Fruit fly (Drosophila melanogaster): Measurements from ENCODE around the gene CG18508.

Gene CG18508

DNA sequence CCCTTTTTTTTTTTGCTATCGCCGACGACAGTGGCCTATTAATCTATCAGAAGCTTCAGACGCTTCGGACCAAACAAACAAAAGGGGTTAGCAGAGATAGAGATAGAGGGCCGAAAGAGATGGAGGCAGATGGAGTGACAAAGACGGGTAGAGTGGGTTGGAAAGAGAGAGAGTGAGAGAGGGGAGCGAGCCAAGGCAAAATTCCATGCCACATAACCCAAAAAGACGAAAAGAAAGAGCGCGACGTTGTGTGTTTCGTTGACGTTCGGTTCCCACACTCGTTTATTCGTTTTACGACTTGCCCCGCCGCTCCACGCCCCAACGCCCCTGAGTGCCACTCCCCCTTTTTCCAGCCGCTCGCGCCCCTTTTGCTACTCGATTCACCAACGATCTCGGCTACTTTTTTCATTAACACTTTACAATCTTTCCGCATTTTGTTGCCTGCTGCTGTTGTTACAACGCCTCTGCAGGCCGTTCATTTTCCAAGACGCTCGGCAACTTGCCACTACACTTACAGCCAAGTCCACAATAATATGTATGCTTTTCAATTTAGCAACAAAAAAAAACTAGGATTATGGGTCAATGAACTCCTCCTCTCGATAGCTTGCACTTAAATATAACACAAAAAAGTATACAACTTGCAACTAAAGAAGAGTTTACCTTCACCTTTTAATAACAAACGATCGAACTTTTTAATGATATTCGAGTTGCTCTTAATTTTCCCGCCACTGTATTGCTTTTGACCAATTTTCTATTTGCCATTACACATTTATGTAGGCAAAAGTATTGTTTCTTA lies 29.5 kb downstream of the CG18508 start (continued):
- peak; percentile 52; the same call in 2 of the 3 replicates for TF ChIP-seq CG8119 (GFP tag; IDR thresholded peaks at IDR 0.05)
- TF ChIP-seq CG10669 (GFP tag; optimal IDR thresholded peaks at IDR 0.05), result peak; percentile 5
- no peak for TF ChIP-seq Hr38 (GFP tag; optimal IDR thresholded peaks at IDR 0.05)
- TF ChIP-seq dsx (GFP tag; optimal IDR thresholded peaks at IDR 0.05; ENCODE audit: poor library complexity, severe bottlenecking), result no peak
- peak; percentile 57 for TF ChIP-seq Hr4 (GFP tag; optimal IDR thresholded peaks at IDR 0.05)
- TF ChIP-seq CG16779 (tag; optimal IDR thresholded peaks at IDR 0.05), result no peak
- no peak for TF ChIP-seq CG34406 (GFP tag; optimal IDR thresholded peaks at IDR 0.05)
- TF ChIP-seq Ets96B (tag; optimal IDR thresholded peaks at IDR 0.05), result no peak
- no peak for TF ChIP-seq CG7368 (GFP tag; optimal IDR thresholded peaks at IDR 0.05)
- peak; percentile 32 for TF ChIP-seq pdm3 (GFP tag; optimal IDR thresholded peaks at IDR 0.05)
- peak; percentile 18 for TF ChIP-seq CG3919 (GFP tag; optimal IDR thresholded peaks at IDR 0.05)
- TF ChIP-seq OdsH (GFP tag; optimal IDR thresholded peaks at IDR 0.05), result peak; percentile 4
- TF ChIP-seq CG6792 (GFP tag; optimal IDR thresholded peaks at IDR 0.05), result no peak
- no peak for TF ChIP-seq Sox15 (GFP tag; optimal IDR thresholded peaks at IDR 0.05)
- peak; percentile 2 for TF ChIP-seq Met (GFP tag; optimal IDR thresholded peaks at IDR 0.05)

DNA sequence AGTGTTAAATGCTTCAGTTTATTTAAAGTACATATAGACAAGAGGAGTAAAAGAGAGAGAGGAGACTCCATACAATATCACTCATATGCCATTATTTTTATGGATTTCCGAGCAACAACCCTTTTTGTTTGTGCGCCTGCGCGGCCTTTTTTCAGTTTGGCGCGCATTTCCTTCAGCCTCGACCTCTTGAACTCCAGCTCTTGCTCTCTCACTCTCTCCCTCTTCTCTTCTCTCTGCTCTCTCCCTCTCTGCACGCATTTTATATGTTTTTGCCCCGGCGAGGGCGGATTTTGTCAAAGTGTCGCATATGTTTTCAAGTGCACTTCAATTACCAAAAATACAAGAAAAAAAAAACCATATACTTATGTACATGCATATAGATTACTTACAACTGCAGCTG lies 30.9 kb downstream of the CG18508 start:
- TF ChIP-seq cyc (GFP tag; optimal IDR thresholded peaks at IDR 0.05) (no peak), spab (GFP tag; optimal IDR thresholded peaks at IDR 0.05) (no peak), CG31627 (GFP tag; optimal IDR thresholded peaks at IDR 0.05) (no peak), CG3919 (GFP tag; optimal IDR thresholded peaks at IDR 0.05) (no peak), Gug (GFP tag; IDR thresholded peaks at IDR 0.05) (no peak), CG32006 (GFP tag; optimal IDR thresholded peaks at IDR 0.05) (no peak), Eip78C (GFP tag) (peak; percentile 4)

DNA sequence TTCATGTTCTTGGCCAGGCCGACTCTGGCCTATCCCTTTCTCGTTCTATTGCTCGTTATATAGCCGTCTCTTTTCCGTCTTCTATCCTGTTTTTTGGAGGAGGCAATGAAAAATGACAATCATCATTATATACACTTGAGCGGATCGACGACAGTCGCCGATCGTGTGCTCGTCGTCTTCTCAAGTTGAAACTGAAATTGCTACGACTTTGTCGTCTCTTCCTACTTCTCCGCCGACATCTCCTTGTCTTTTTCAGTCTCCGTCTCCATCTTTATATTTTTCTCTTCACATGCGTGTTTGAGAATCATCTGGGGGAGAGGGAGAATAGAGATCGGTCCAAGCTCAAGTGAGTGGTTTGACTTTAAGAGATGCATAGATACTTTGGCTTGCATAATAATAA lies 32.1 kb downstream of the CG18508 start:
- TF ChIP-seq CG6808 (GFP tag; optimal IDR thresholded peaks at IDR 0.05) (no peak), CG11762 (GFP tag; optimal IDR thresholded peaks at IDR 0.05; ENCODE audit: insufficient read depth) (no peak), Sox14 (GFP tag; optimal IDR thresholded peaks at IDR 0.05) (no peak), salr (GFP tag; optimal IDR thresholded peaks at IDR 0.05) (no peak), CG6792 (GFP tag; optimal IDR thresholded peaks at IDR 0.05) (no peak), CG7368 (GFP tag; optimal IDR thresholded peaks at IDR 0.05) (no peak), Smox (GFP tag; optimal IDR thresholded peaks at IDR 0.05) (no peak), vri (GFP tag; optimal IDR thresholded peaks at IDR 0.05) (no peak), Hr4 (GFP tag; optimal IDR thresholded peaks at IDR 0.05) (no peak), CG6163 (GFP tag; IDR thresholded peaks at IDR 0.05) (0 out of 3 replicates have a peak, but pooled peaks have one; percentile 8), dsx (GFP tag; optimal IDR thresholded peaks at IDR 0.05; ENCODE audit: poor library complexity, severe bottlenecking) (peak; percentile 61), achi (GFP tag; optimal IDR thresholded peaks at IDR 0.05) (no peak), CG15336 (GFP tag; IDR thresholded peaks at IDR 0.05) (no peak), CG8319 (GFP tag; optimal IDR thresholded peaks at IDR 0.05) (no peak), CG6276 (GFP tag; optimal IDR thresholded peaks at IDR 0.05) (no peak), Eip78C (GFP tag) (peak; percentile 4)

DNA sequence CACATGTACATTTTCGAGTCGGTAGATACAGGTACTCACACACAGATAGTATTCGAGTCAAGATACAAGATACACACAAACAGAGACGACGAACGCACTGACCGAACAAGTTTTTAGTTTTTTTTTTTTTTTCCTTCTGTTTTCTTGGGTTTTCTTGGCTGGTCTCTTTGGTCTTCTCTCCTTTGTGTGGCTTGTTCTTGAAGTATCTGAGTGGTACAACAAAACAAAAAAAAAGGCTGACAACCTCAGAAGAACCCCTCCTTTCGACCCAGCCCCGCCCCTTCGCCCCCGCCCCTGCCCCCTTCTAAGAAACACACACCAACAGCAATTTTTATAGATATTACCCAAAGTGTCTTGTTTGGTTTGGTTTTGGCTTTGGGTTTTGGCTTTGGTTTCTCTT lies 33.0 kb downstream of the CG18508 start:
- peak; percentile 31 for TF ChIP-seq dsx (GFP tag; optimal IDR thresholded peaks at IDR 0.05; ENCODE audit: poor library complexity, severe bottlenecking)
- TF ChIP-seq CG6276 (GFP tag; optimal IDR thresholded peaks at IDR 0.05), result no peak
- TF ChIP-seq CG11902 (GFP tag; optimal IDR thresholded peaks at IDR 0.05), result no peak
- TF ChIP-seq Gug (GFP tag; IDR thresholded peaks at IDR 0.05), result no peak
- TF ChIP-seq CG8319 (GFP tag; optimal IDR thresholded peaks at IDR 0.05), result no peak
- TF ChIP-seq CG9139 (GFP tag; optimal IDR thresholded peaks at IDR 0.05), result peak; percentile 25
- TF ChIP-seq achi (GFP tag; optimal IDR thresholded peaks at IDR 0.05), result no peak
- no peak for TF ChIP-seq Sox15 (GFP tag; optimal IDR thresholded peaks at IDR 0.05)
- no peak for TF ChIP-seq Hr38 (GFP tag; optimal IDR thresholded peaks at IDR 0.05)
- TF ChIP-seq spab (GFP tag; optimal IDR thresholded peaks at IDR 0.05), result peak; percentile 12
- peak; percentile 30 for TF ChIP-seq CG6808 (GFP tag; optimal IDR thresholded peaks at IDR 0.05)
- TF ChIP-seq CG15336 (GFP tag; IDR thresholded peaks at IDR 0.05), result 0 out of 2 replicates have a peak, but pooled peaks have one; percentile 31
- peak; percentile 24 for TF ChIP-seq Ets96B (tag; optimal IDR thresholded peaks at IDR 0.05)
- TF ChIP-seq Lpt (GFP tag; optimal IDR thresholded peaks at IDR 0.05), result peak; percentile 29
- TF ChIP-seq acj6 (GFP tag; optimal IDR thresholded peaks at IDR 0.05), result no peak
- peak; percentile 61; the same call in 2 of the 3 replicates for TF ChIP-seq CG6163 (GFP tag; IDR thresholded peaks at IDR 0.05)
- peak; percentile 57 to 60 for TF ChIP-seq ss (GFP tag; optimal IDR thresholded peaks at IDR 0.05)
- TF ChIP-seq eg (GFP tag; IDR thresholded peaks at IDR 0.05), result peak; percentile 33; the same call in 1 of the 3 replicates
- no peak for TF ChIP-seq Blimp-1 (GFP tag; optimal IDR thresholded peaks at IDR 0.05)
- TF ChIP-seq svp (GFP tag), result no peak
- no peak for TF ChIP-seq CG8119 (GFP tag; IDR thresholded peaks at IDR 0.05)
- no peak for TF ChIP-seq Ets21C (GFP tag; optimal IDR thresholded peaks at IDR 0.05)
- no peak for TF ChIP-seq CG3032 (tag; optimal IDR thresholded peaks at IDR 0.05)
- no peak for TF ChIP-seq OdsH (GFP tag; optimal IDR thresholded peaks at IDR 0.05)
- TF ChIP-seq Eip78C (GFP tag), result peak; percentile 11
- TF ChIP-seq CG10669 (GFP tag; optimal IDR thresholded peaks at IDR 0.05), result no peak
- no peak for TF ChIP-seq CG16779 (tag; optimal IDR thresholded peaks at IDR 0.05)
